Worm (Caenorhabditis elegans): ENCODE results near the gene C28H8.2.

C28H8.2 gene

ce11 chrIII:5919799-5920387, at the start of gene C28H8.2, which contains the start of gene tdo-2 (continued):
- no peak for TF ChIP-seq F44E2.7 (GFP tag; IDR thresholded peaks at IDR 0.05)
- peak; percentile 84 for TF ChIP-seq hlh-30 (tag; optimal IDR thresholded peaks at IDR 0.05; ENCODE audit: insufficient read depth)
- peak; percentile 29 for TF ChIP-seq mep-1 (tag; optimal IDR thresholded peaks at IDR 0.05)

ce11 chrIII:5871760-5872159, 48.4 kb upstream of the C28H8.2 start, which contains the start of the genes F01F1.11 and F01F1.3:
F01F1.11 (minus strand) TSS chrIII:5871877.
F01F1.3 (plus strand) TSS chrIII:5871938.
- TF ChIP-seq nhr-76 (tag; optimal IDR thresholded peaks at IDR 0.05) (no peak), pha-4 (GFP tag; IDR thresholded peaks at IDR 0.05) (0 out of 2 replicates have a peak, but pooled peaks have one; percentile 21), pha-4 (tag; optimal IDR thresholded peaks at IDR 0.05) (no peak), rbr-2 (tag; optimal IDR thresholded peaks at IDR 0.05) (peak; percentile 44), egl-43 (GFP tag; IDR thresholded peaks at IDR 0.05) (no peak), daf-19 (GFP tag; conservative IDR thresholded peaks at IDR 0.05) (no peak), mxl-2 (GFP tag; conservative IDR thresholded peaks at IDR 0.05) (no peak), ztf-7 (tag; optimal IDR thresholded peaks at IDR 0.05) (no peak), daf-16 (GFP tag; optimal IDR thresholded peaks at IDR 0.05) (no peak), daf-16 (tag; optimal IDR thresholded peaks at IDR 0.05) (peak; percentile 18), tra-1 (GFP tag; IDR thresholded peaks at IDR 0.05) (0 out of 2 replicates have a peak, but pooled peaks have one; percentile 40), nhr-237 (tag; optimal IDR thresholded peaks at IDR 0.05) (no peak), aha-1 (tag) (no peak), fos-1 (tag; optimal IDR thresholded peaks at IDR 0.05) (no peak), hif-1 (tag; optimal IDR thresholded peaks at IDR 0.05) (peak in 1 of 2 experiments; percentile 90), T20F7.1 (GFP tag; optimal IDR thresholded peaks at IDR 0.05) (peak; percentile 61), nhr-111 (GFP tag; optimal IDR thresholded peaks at IDR 0.05) (no peak), set-16 (GFP tag; IDR thresholded peaks at IDR 0.05) (no peak), unc-62 (GFP tag; optimal IDR thresholded peaks at IDR 0.05 in 1 of 2) (no peak), unc-62 (tag; optimal IDR thresholded peaks at IDR 0.05) (no peak), spr-3 (GFP tag; optimal IDR thresholded peaks at IDR 0.05) (no peak), lin-39 (tag; optimal IDR thresholded peaks at IDR 0.05) (no peak), zag-1 (tag; optimal IDR thresholded peaks at IDR 0.05) (no peak), nhr-48 (tag; optimal IDR thresholded peaks at IDR 0.05) (peak; percentile 9), hmg-1.1 (GFP tag; IDR thresholded peaks at IDR 0.05) (peak; percentile 58), ZK337.2 (GFP tag; IDR thresholded peaks at IDR 0.05) (peak; percentile 90), nhr-10 (tag; optimal IDR thresholded peaks at IDR 0.05) (no peak), ceh-62 (tag; optimal IDR thresholded peaks at IDR 0.05) (no peak), ceh-20 (GFP tag; IDR thresholded peaks at IDR 0.05) (no peak), dve-1 (tag; optimal IDR thresholded peaks at IDR 0.05; ENCODE audit: insufficient read depth) (peak; percentile 75), F10B5.3 (tag; optimal IDR thresholded peaks at IDR 0.05) (no peak), gei-8 (GFP tag; optimal IDR thresholded peaks at IDR 0.05) (no peak), F37D6.2 (tag; optimal IDR thresholded peaks at IDR 0.05) (peak; percentile 30), snpc-4 (tag; optimal IDR thresholded peaks at IDR 0.05) (no peak), nhr-102 (tag; optimal IDR thresholded peaks at IDR 0.05) (peak; percentile 39), lim-7 (GFP tag; IDR thresholded peaks at IDR 0.05) (no peak), ama-1 (optimal IDR thresholded peaks at IDR 0.05) (no peak), sdz-12 (GFP tag; optimal IDR thresholded peaks at IDR 0.05) (no peak), zip-2 (tag; optimal IDR thresholded peaks at IDR 0.05) (no peak), ZK546.5 (tag; optimal IDR thresholded peaks at IDR 0.05) (no peak), duxl-1 (tag; optimal IDR thresholded peaks at IDR 0.05; ENCODE audit: poor library complexity) (peak; percentile 68), saeg-2 (GFP tag; IDR thresholded peaks at IDR 0.05) (no peak), php-3 (GFP tag; IDR thresholded peaks at IDR 0.05) (no peak), snpc-1.2 (GFP tag; IDR thresholded peaks at IDR 0.05) (no peak), mdl-1 (tag; optimal IDR thresholded peaks at IDR 0.05) (no peak), attf-4 (tag; optimal IDR thresholded peaks at IDR 0.05) (no peak), T26A8.4 (GFP tag; IDR thresholded peaks at IDR 0.05) (peak; percentile 50; the same call in 1 of the 2 replicates), dpl-1 (GFP tag; optimal IDR thresholded peaks at IDR 0.05) (peak; percentile 98)
